Worm (Caenorhabditis elegans) whole organism, L3 larva: Measurements from ENCODE around the gene Y48C3A.5.
A peak's percentile ranks its signal among the peaks of the same experiment; 100 is the strongest.

ENCODE experiments used
- ZK546.5 ChIP-seq: sonication (generic microtip); optimal IDR thresholded peaks from 2 replicates; lab custom pipeline; 2017; ENCODE audit warnings: missing biosample characterization, missing genetic modification characterization
- aly-2 ChIP-seq: fragments of 150-350 bp; optimal IDR thresholded peaks from 2 replicates; lab custom pipeline; 2014; ENCODE audit warnings: missing biosample characterization, missing genetic modification characterization
- egl-27 ChIP-seq: sonication (generic microtip); optimal IDR thresholded peaks from 4 replicates; lab custom pipeline; 2017; ENCODE audit warnings: missing biosample characterization, missing genetic modification reagents, missing genetic modification characterization
- elt-1 ChIP-seq: fragments of 150-350 bp; optimal IDR thresholded peaks from 2 replicates; lab custom pipeline; 2014; ENCODE audit warnings: missing biosample characterization, missing genetic modification characterization
- hmg-11 ChIP-seq: sonication (generic microtip); optimal IDR thresholded peaks from 2 replicates; lab custom pipeline; 2016; ENCODE audit warnings: missing genetic modification characterization, missing compliant biosample characterization
- lin-39 ChIP-seq: fragments of 150-350 bp; optimal IDR thresholded peaks from 2 replicates; lab custom pipeline; 2018; ENCODE audit warnings: missing biosample characterization, missing genetic modification reagents, missing genetic modification characterization
- nhr-25 ChIP-seq: sonication (generic microtip); optimal IDR thresholded peaks from 2 replicates; lab custom pipeline; 2017; ENCODE audit warnings: missing biosample characterization, missing genetic modification characterization
- nhr-28 ChIP-seq: fragments of 150-350 bp; optimal IDR thresholded peaks from 2 replicates; lab custom pipeline; 2014; ENCODE audit warnings: missing biosample characterization, missing genetic modification characterization
- nhr-76 ChIP-seq: fragments of 150-350 bp; sonication (generic microtip); optimal IDR thresholded peaks from 5 replicates; lab custom pipeline; 2014; ENCODE audit warnings: missing biosample characterization, missing genetic modification characterization
- pha-4 ChIP-seq: fragments of 150-350 bp; optimal IDR thresholded peaks from 2 replicates; lab custom pipeline; 2014; ENCODE audit warnings: missing biosample characterization, missing genetic modification reagents, missing genetic modification characterization
- pqm-1 ChIP-seq: fragments of 150-350 bp; optimal IDR thresholded peaks from 2 replicates; lab custom pipeline; 2017; ENCODE audit warnings: missing biosample characterization, missing genetic modification characterization, inconsistent platforms
- skn-1 ChIP-seq: fragments of 150-350 bp; optimal IDR thresholded peaks from 2 replicates; lab custom pipeline; 2014; ENCODE audit warnings: missing biosample characterization, missing genetic modification characterization
- zag-1 ChIP-seq: fragments of 150-350 bp; optimal IDR thresholded peaks from 2 replicates; lab custom pipeline; 2014; ENCODE audit warnings: missing biosample characterization, missing genetic modification characterization
- ztf-4 ChIP-seq: fragments of 150-350 bp; optimal IDR thresholded peaks from 2 replicates; lab custom pipeline; 2014; ENCODE audit warnings: missing biosample characterization, missing genetic modification characterization

- no peak for TF ChIP-seq ztf-4
- TF ChIP-seq hmg-11 (tag; lab: Kevin White, UChicago): no peak
- no peak for TF ChIP-seq egl-27 (tag; lab: Kevin White, UChicago)
- TF ChIP-seq nhr-76 (tag; lab: Kevin White, UChicago): no peak
- TF ChIP-seq skn-1 (tag; lab: Kevin White, UChicago): no peak
- no peak for TF ChIP-seq pqm-1 (tag; lab: Kevin White, UChicago)
- TF ChIP-seq nhr-25 (tag; lab: Kevin White, UChicago): no peak
- TF ChIP-seq lin-39 (tag; lab: Kevin White, UChicago): no peak
- TF ChIP-seq pha-4: peak; percentile 45
- no peak for TF ChIP-seq ZK546.5
- TF ChIP-seq zag-1 (tag; lab: Kevin White, UChicago): no peak
- no peak for TF ChIP-seq nhr-28 (tag; lab: Kevin White, UChicago)
- no peak for TF ChIP-seq elt-1
- TF ChIP-seq aly-2: no peak
Observed at ce11 chrII:13304339-13304938, 33.6 kb downstream of the Y48C3A.5 start.
